Fruit fly (Drosophila melanogaster) whole organism, embryonic: ENCODE data around the gene Plzf.

Experiments used
- Atf6 ChIP-seq: fragments of 200-800 bp; sonication (Bioruptor generic); IDR thresholded peaks from 2 replicates; pipeline ENCODE4 v1.3.6; 2022; ENCODE audit warnings: missing biosample characterization, missing genetic modification characterization
- BEAF-32 ChIP-seq: fragments of 200-800 bp; sonication (Bioruptor generic); optimal IDR thresholded peaks from 3 replicates; lab custom pipeline; 2017; ENCODE audit warnings: missing biosample characterization, missing genetic modification characterization, mild to moderate bottlenecking, moderate library complexity, missing genetic modification reagents
- CG1024 ChIP-seq: fragments of 200-800 bp; sonication (Bioruptor generic); IDR thresholded peaks from 2 replicates; pipeline ENCODE4 v1.3.6; 2022; ENCODE audit warnings: missing biosample characterization, missing genetic modification characterization
- CG11247 ChIP-seq: fragments of 200-800 bp; sonication (Bioruptor generic); IDR thresholded peaks from 2 replicates; pipeline ENCODE4 v1.3.6; 2022; ENCODE audit warnings: missing biosample characterization, missing genetic modification characterization
- CG11560 ChIP-seq: fragments of 200-800 bp; sonication (Bioruptor generic); IDR thresholded peaks from 3 replicates; pipeline ENCODE4 v1.3.6; 2022; ENCODE audit warnings: missing biosample characterization, missing genetic modification characterization
- CG12155 ChIP-seq: fragments of 200-800 bp; sonication (Bioruptor generic); optimal IDR thresholded peaks from 3 replicates; lab custom pipeline; 2016; ENCODE audit warnings: missing biosample characterization, missing genetic modification characterization
- CG12659 ChIP-seq: fragments of 200-800 bp; sonication (Bioruptor generic); optimal IDR thresholded peaks from 3 replicates; lab custom pipeline; 2017; ENCODE audit warnings: mild to moderate bottlenecking, missing biosample characterization, missing genetic modification reagents, missing genetic modification characterization
- CG13287 ChIP-seq: fragments of 200-800 bp; sonication (Bioruptor generic); IDR thresholded peaks from 2 replicates; pipeline ENCODE4 v1.3.6; 2022; ENCODE audit warnings: missing biosample characterization, missing genetic modification characterization; ENCODE audit not compliant: partially characterized antibody
- CG14860 ChIP-seq: fragments of 200-800 bp; sonication (Bioruptor generic); IDR thresholded peaks from 3 replicates; pipeline ENCODE4 v1.3.6; 2022; ENCODE audit warnings: missing biosample characterization, missing genetic modification characterization; ENCODE audit not compliant: partially characterized antibody
- CG15073 ChIP-seq: fragments of 200-800 bp; sonication (Bioruptor generic); optimal IDR thresholded peaks from 2 replicates; lab custom pipeline; 2016; ENCODE audit warnings: missing biosample characterization, missing genetic modification characterization
- CG16815 ChIP-seq: fragments of 200-800 bp; sonication (Bioruptor generic); optimal IDR thresholded peaks from 3 replicates; lab custom pipeline; 2017; ENCODE audit warnings: missing biosample characterization, mild to moderate bottlenecking, missing genetic modification characterization
- CG32772 ChIP-seq: fragments of 200-800 bp; sonication (Bioruptor generic); IDR thresholded peaks from 2 replicates; pipeline ENCODE4 v1.3.6; 2022; ENCODE audit warnings: missing biosample characterization, missing genetic modification characterization
- CG3838 ChIP-seq: fragments of 200-800 bp; sonication (Bioruptor generic); optimal IDR thresholded peaks from 3 replicates; lab custom pipeline; 2016; ENCODE audit warnings: missing biosample characterization, missing genetic modification characterization
- CG3995 ChIP-seq: fragments of 200-800 bp; sonication (Bioruptor generic); optimal IDR thresholded peaks from 3 replicates; lab custom pipeline; 2016; ENCODE audit warnings: missing biosample characterization, missing genetic modification characterization
- CG4360 ChIP-seq: fragments of 200-800 bp; sonication (Bioruptor generic); IDR thresholded peaks from 2 replicates; pipeline ENCODE4 v1.3.6; 2022; ENCODE audit warnings: missing biosample characterization, missing genetic modification characterization
- CG6791 ChIP-seq: fragments of 200-800 bp; sonication (Bioruptor generic); IDR thresholded peaks from 3 replicates; pipeline ENCODE4 v1.3.6; 2022; ENCODE audit warnings: missing biosample characterization, missing genetic modification characterization; ENCODE audit not compliant: partially characterized antibody
- CoRest ChIP-seq: fragments of 200-800 bp; sonication (Bioruptor generic); optimal IDR thresholded peaks from 3 replicates; lab custom pipeline; 2018; ENCODE audit warnings: missing biosample characterization, mild to moderate bottlenecking, missing genetic modification characterization, moderate library complexity
- E2f2 ChIP-seq: fragments of 200-800 bp; sonication (Bioruptor generic); IDR thresholded peaks from 2 replicates; pipeline ENCODE4 v1.3.6; 2022; ENCODE audit warnings: missing biosample characterization, missing genetic modification characterization
- Fer2 ChIP-seq: fragments of 200-800 bp; sonication (Bioruptor generic); optimal IDR thresholded peaks from 2 replicates; lab custom pipeline; 2018; ENCODE audit warnings: missing biosample characterization, mild to moderate bottlenecking, missing genetic modification characterization, moderate library complexity
- H2.0 ChIP-seq: fragments of 200-800 bp; sonication (Bioruptor generic); IDR thresholded peaks from 2 replicates; pipeline ENCODE4 v1.3.6; 2022; ENCODE audit warnings: missing biosample characterization, missing genetic modification characterization
- Hand ChIP-seq: fragments of 200-800 bp; sonication (Bioruptor generic); optimal IDR thresholded peaks from 2 replicates; lab custom pipeline; 2017; ENCODE audit warnings: mild to moderate bottlenecking, missing biosample characterization, missing genetic modification reagents, missing genetic modification characterization
- MTF-1 ChIP-seq: fragments of 200-800 bp; sonication (Bioruptor generic); optimal IDR thresholded peaks from 2 replicates; lab custom pipeline; 2018; ENCODE audit warnings: missing biosample characterization, mild to moderate bottlenecking, missing genetic modification characterization, borderline replicate concordance
- Myb ChIP-seq: fragments of 200-800 bp; sonication (Bioruptor generic); optimal IDR thresholded peaks from 2 replicates; lab custom pipeline; 2016; ENCODE audit warnings: missing biosample characterization, missing genetic modification characterization
- NC2α ChIP-seq: fragments of 200-800 bp; sonication (Bioruptor generic); optimal IDR thresholded peaks from 2 replicates; lab custom pipeline; 2016; ENCODE audit warnings: missing biosample characterization, missing genetic modification characterization
- NC2β ChIP-seq: fragments of 200-800 bp; sonication (Bioruptor generic); optimal IDR thresholded peaks from 2 replicates; lab custom pipeline; 2016; ENCODE audit warnings: missing biosample characterization, missing genetic modification characterization
- NK7.1 ChIP-seq: fragments of 200-800 bp; sonication (Bioruptor generic); optimal IDR thresholded peaks from 3 replicates; lab custom pipeline; 2016; ENCODE audit warnings: missing biosample characterization, missing genetic modification characterization
- Neu2 ChIP-seq: fragments of 200-800 bp; sonication (Bioruptor generic); optimal IDR thresholded peaks from 3 replicates; lab custom pipeline; 2016; ENCODE audit warnings: missing biosample characterization, missing genetic modification characterization, borderline replicate concordance
- Opbp ChIP-seq: fragments of 200-800 bp; sonication (Bioruptor generic); IDR thresholded peaks from 3 replicates; pipeline ENCODE4 v1.3.6; 2022; ENCODE audit warnings: missing biosample characterization, missing genetic modification characterization; ENCODE audit not compliant: partially characterized antibody
- Scr ChIP-seq: fragments of 200-800 bp; sonication (Bioruptor generic); IDR thresholded peaks from 2 replicates; pipeline ENCODE4 v1.3.6; 2022; ENCODE audit warnings: missing biosample characterization, missing genetic modification characterization; ENCODE audit not compliant: partially characterized antibody
- Sry-δ ChIP-seq: fragments of 200-800 bp; sonication (Bioruptor generic); optimal IDR thresholded peaks from 2 replicates; lab custom pipeline; 2016; ENCODE audit warnings: missing biosample characterization, missing genetic modification characterization
- Ssrp ChIP-seq: fragments of 200-800 bp; sonication (Bioruptor generic); optimal IDR thresholded peaks from 2 replicates; lab custom pipeline; 2018; ENCODE audit warnings: missing biosample characterization, mild to moderate bottlenecking, missing genetic modification characterization, moderate library complexity
- Xbp1 ChIP-seq: fragments of 200-800 bp; sonication (Bioruptor generic); optimal IDR thresholded peaks from 3 replicates; lab custom pipeline; 2016; ENCODE audit warnings: missing biosample characterization, mild to moderate bottlenecking, missing genetic modification characterization
- YL-1 ChIP-seq: fragments of 200-800 bp; sonication (Bioruptor generic); optimal IDR thresholded peaks from 3 replicates; lab custom pipeline; 2017; ENCODE audit warnings: missing biosample characterization, mild to moderate bottlenecking, missing genetic modification characterization
- ab ChIP-seq: fragments of 200-800 bp; sonication (Bioruptor generic); optimal IDR thresholded peaks from 2 replicates; lab custom pipeline; 2016; ENCODE audit warnings: missing biosample characterization, missing genetic modification characterization
- btn ChIP-seq: fragments of 200-800 bp; sonication (Bioruptor generic); optimal IDR thresholded peaks from 2 replicates; lab custom pipeline; 2016; ENCODE audit warnings: missing biosample characterization, missing genetic modification characterization
- croc ChIP-seq: fragments of 200-800 bp; sonication (Bioruptor generic); conservative IDR thresholded peaks from 3 replicates; pipeline ENCODE4 v1.3.6; 2022; ENCODE audit warnings: missing biosample characterization, missing genetic modification characterization
- danr ChIP-seq: fragments of 200-800 bp; sonication (Bioruptor generic); IDR thresholded peaks from 2 replicates; pipeline ENCODE4 v1.3.6; 2022; ENCODE audit warnings: missing biosample characterization, missing genetic modification characterization
- dysf ChIP-seq: fragments of 200-800 bp; sonication (Bioruptor generic); IDR thresholded peaks from 3 replicates; pipeline ENCODE4 v1.3.6; 2022; ENCODE audit warnings: missing biosample characterization, missing genetic modification characterization
- fd3F ChIP-seq: fragments of 200-800 bp; sonication (Bioruptor generic); optimal IDR thresholded peaks from 2 replicates; lab custom pipeline; 2018; ENCODE audit warnings: missing biosample characterization, mild to moderate bottlenecking, missing genetic modification characterization, moderate library complexity
- fru ChIP-seq: fragments of >200 bp; optimal IDR thresholded peaks from 2 replicates; lab custom pipeline; 2017
- p53 ChIP-seq: fragments of 200-800 bp; sonication (Bioruptor generic); optimal IDR thresholded peaks from 2 replicates; lab custom pipeline; 2016; ENCODE audit warnings: missing biosample characterization, missing genetic modification characterization
- pan ChIP-seq, 4 experiments: fragments of >200 bp in 3 of 4; fragments of 200-800 bp in 1 of 4; sonication (Bioruptor generic) in 1 of 4; optimal IDR thresholded peaks in 3 of 4; IDR thresholded peaks in 1 of 4; 2 replicates each; pipeline versions ENCODE4 v1.3.6 to Lab custom; 2017 to 2022; ENCODE audit warnings: missing biosample characterization in 2 of 4, missing genetic modification characterization in 2 of 4, mixed read lengths in 1 of 4
- phol ChIP-seq: fragments of 200-800 bp; sonication (Bioruptor generic); optimal IDR thresholded peaks from 3 replicates; lab custom pipeline; 2018; ENCODE audit warnings: missing biosample characterization, mild to moderate bottlenecking, missing genetic modification characterization, moderate library complexity
- pzg ChIP-seq: fragments of 200-800 bp; sonication (Bioruptor generic); optimal IDR thresholded peaks from 3 replicates; lab custom pipeline; 2018; ENCODE audit warnings: missing biosample characterization, mild to moderate bottlenecking, missing genetic modification characterization, moderate library complexity
- sens ChIP-seq: fragments of 200-800 bp; sonication (Bioruptor generic); peaks from one replicate; lab custom pipeline; 2016; ENCODE audit warnings: missing biosample characterization, missing genetic modification characterization
- sna ChIP-seq: fragments of 200-800 bp; sonication (Bioruptor generic); IDR thresholded peaks from 2 replicates; pipeline ENCODE4 v1.3.6; 2022; ENCODE audit warnings: missing biosample characterization, missing genetic modification characterization; ENCODE audit not compliant: partially characterized antibody
- stc ChIP-seq: fragments of 200-800 bp; sonication (Bioruptor generic); IDR thresholded peaks from 2 replicates; pipeline ENCODE4 v1.3.6; 2022; ENCODE audit warnings: missing biosample characterization, missing genetic modification characterization
- sug ChIP-seq: fragments of 200-800 bp; optimal IDR thresholded peaks from 2 replicates; lab custom pipeline; 2019; ENCODE audit warnings: missing biosample characterization, mild to moderate bottlenecking, missing genetic modification characterization, moderate library complexity
- tap ChIP-seq: fragments of 200-800 bp; optimal IDR thresholded peaks from 3 replicates; lab custom pipeline; 2019; ENCODE audit warnings: missing biosample characterization, mild to moderate bottlenecking, missing genetic modification characterization, moderate library complexity
- tup ChIP-seq: fragments of 200-800 bp; sonication (Bioruptor generic); optimal IDR thresholded peaks from 2 replicates; lab custom pipeline; 2016; ENCODE audit warnings: missing biosample characterization, mild to moderate bottlenecking, missing genetic modification characterization, moderate library complexity

Plzf gene

DNA sequence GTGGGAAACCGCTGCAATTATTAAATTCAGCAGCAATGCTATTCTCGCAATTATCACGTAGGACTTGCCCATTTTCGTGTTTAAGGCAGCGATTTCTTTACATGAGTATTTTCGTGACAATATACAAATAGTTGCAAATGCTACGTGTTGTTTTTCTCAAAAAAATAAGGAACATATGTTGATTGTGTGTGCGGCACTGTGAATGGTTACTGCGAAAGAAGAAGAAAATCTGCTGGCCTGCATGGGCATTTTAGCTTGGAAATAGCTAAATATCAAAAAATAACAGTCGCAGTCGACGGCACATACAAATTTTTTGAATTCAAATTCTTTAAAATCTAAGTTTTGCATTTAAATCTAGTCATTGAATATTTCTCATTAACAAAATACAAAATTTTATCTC is 8.2 kb downstream of the Plzf start, which contains the start of gene CG6766 (continued):
- TF ChIP-seq CG14860 (GFP tag; lab: Robert Waterston, UW) (no peak; the same call in 2 of the 3 replicates), Opbp (GFP tag; lab: Robert Waterston, UW) (peak; percentile 23; the same call in 2 of the 3 replicates), Sry-δ (GFP tag; lab: Kevin White, UChicago) (peak; percentile 35), H2.0 (GFP tag; lab: Robert Waterston, UW) (no peak), Myb (GFP tag; lab: Kevin White, UChicago) (peak; percentile 87), CG3995 (GFP tag; lab: Kevin White, UChicago) (peak; percentile 2), p53 (GFP tag; lab: Kevin White, UChicago) (no peak), Neu2 (no peak), CG11560 (tag; lab: Robert Waterston, UW) (no peak), MTF-1 (GFP tag; lab: Kevin White, UChicago) (no peak), BEAF-32 (peak; percentile 52), fd3F (no peak), CG32772 (GFP tag; lab: Robert Waterston, UW) (no peak), tap (tag; lab: Kevin White, UChicago) (no peak), CG6791 (no peak), CG12155 (GFP tag; lab: Kevin White, UChicago) (no peak), Xbp1 (GFP tag; lab: Kevin White, UChicago) (peak; percentile 72), NK7.1 (GFP tag; lab: Kevin White, UChicago) (no peak), stc (GFP tag; lab: Robert Waterston, UW) (no peak), CG4360 (GFP tag; lab: Robert Waterston, UW) (no peak), Scr (GFP tag; lab: Robert Waterston, UW) (peak; percentile 36; the same call in 1 of the 2 replicates), tup (GFP tag; lab: Kevin White, UChicago) (no peak), sna (GFP tag; lab: Robert Waterston, UW) (no peak), E2f2 (GFP tag; lab: Robert Waterston, UW) (peak; percentile 49), sug (tag; lab: Kevin White, UChicago) (peak; percentile 19), CoRest (tag; lab: Kevin White, UChicago) (no peak), btn (GFP tag; lab: Kevin White, UChicago) (no peak), Hand (GFP tag; lab: Kevin White, UChicago) (no peak), sens (GFP tag; lab: Kevin White, UChicago) (peak; percentile 73), dysf (GFP tag; lab: Robert Waterston, UW) (no peak), CG13287 (GFP tag; lab: Robert Waterston, UW) (peak; percentile 48; the same call in 1 of the 2 replicates), Fer2 (tag; lab: Kevin White, UChicago) (no peak), CG16815 (GFP tag; lab: Kevin White, UChicago) (no peak), NC2α (GFP tag; lab: Kevin White, UChicago) (no peak), CG1024 (no peak), CG12659 (GFP tag; lab: Kevin White, UChicago) (peak; percentile 31), danr (GFP tag; lab: Robert Waterston, UW) (no peak), pzg (GFP tag; lab: Kevin White, UChicago) (peak; percentile 68), CG11247 (GFP tag; lab: Robert Waterston, UW) (no peak), CG3838 (GFP tag; lab: Kevin White, UChicago) (no peak), Ssrp (tag; lab: Kevin White, UChicago) (no peak), ab (no peak), fru (lab: Kevin White, UChicago) (no peak), NC2β (GFP tag; lab: Kevin White, UChicago) (no peak), YL-1 (GFP tag; lab: Kevin White, UChicago) (peak; percentile 57), croc (GFP tag; lab: Robert Waterston, UW) (no peak), phol (tag; lab: Kevin White, UChicago) (peak; percentile 9), CG15073 (GFP tag; lab: Kevin White, UChicago) (peak; percentile 41), pan (optimal IDR thresholded peaks at IDR 0.05; lab: Kevin White, UChicago) (no peak), pan (GFP tag; optimal IDR thresholded peaks at IDR 0.05 in 1 of 2, IDR thresholded peaks at IDR 0.05 in 1 of 2) (no peak), Atf6 (GFP tag; lab: Robert Waterston, UW) (no peak)
